Fruit fly (Drosophila melanogaster) whole organism, embryonic: ENCODE data around the gene CG33687.

Source experiments
- Abd-B ChIP-seq: fragments of 200-800 bp; sonication (Bioruptor generic); optimal IDR thresholded peaks from 2 replicates; lab custom pipeline; 2018; ENCODE audit warnings: missing biosample characterization, mild to moderate bottlenecking, missing genetic modification characterization, moderate library complexity
- Atf-2 ChIP-seq: fragments of 200-800 bp; sonication (Bioruptor generic); optimal IDR thresholded peaks from 2 replicates; lab custom pipeline; 2016; ENCODE audit warnings: missing biosample characterization, missing genetic modification characterization
- Awh ChIP-seq: fragments of 200-800 bp; sonication (Bioruptor generic); IDR thresholded peaks from 2 replicates; pipeline ENCODE4, ENCODE4 v1.3.6; 2022; ENCODE audit warnings: missing biosample characterization, missing genetic modification characterization
- CG11504 ChIP-seq: fragments of 200-800 bp; sonication (Bioruptor generic); optimal IDR thresholded peaks from 3 replicates; lab custom pipeline; 2019; ENCODE audit warnings: missing biosample characterization, mild to moderate bottlenecking, missing genetic modification characterization, moderate library complexity
- CG12104 ChIP-seq: fragments of 200-800 bp; sonication (Bioruptor generic); optimal IDR thresholded peaks from 3 replicates; lab custom pipeline; 2016; ENCODE audit warnings: missing biosample characterization, missing genetic modification characterization
- CG12236 ChIP-seq: fragments of 200-800 bp; sonication (Bioruptor generic); optimal IDR thresholded peaks from 2 replicates; lab custom pipeline; 2016; ENCODE audit warnings: missing biosample characterization, missing genetic modification characterization
- CG12659 ChIP-seq: fragments of 200-800 bp; sonication (Bioruptor generic); optimal IDR thresholded peaks from 3 replicates; lab custom pipeline; 2017; ENCODE audit warnings: mild to moderate bottlenecking, missing biosample characterization, missing genetic modification reagents, missing genetic modification characterization
- CG13424 ChIP-seq: fragments of 200-800 bp; sonication (Bioruptor generic); optimal IDR thresholded peaks from 2 replicates; lab custom pipeline; 2019; ENCODE audit warnings: missing biosample characterization, mild to moderate bottlenecking, missing genetic modification characterization, moderate library complexity
- CG15269 ChIP-seq: fragments of 200-800 bp; sonication (Bioruptor generic); optimal IDR thresholded peaks from 2 replicates; lab custom pipeline; 2018; ENCODE audit warnings: missing biosample characterization, mild to moderate bottlenecking, missing genetic modification characterization, moderate library complexity
- CG15514 ChIP-seq: fragments of 200-800 bp; sonication (Bioruptor generic); optimal IDR thresholded peaks from 3 replicates; lab custom pipeline; 2017; ENCODE audit warnings: missing biosample characterization, missing genetic modification characterization, mild to moderate bottlenecking, moderate library complexity, missing genetic modification reagents
- CG18262 ChIP-seq: fragments of 200-800 bp; optimal IDR thresholded peaks from 3 replicates; lab custom pipeline; 2019; ENCODE audit warnings: missing biosample characterization, mild to moderate bottlenecking, missing genetic modification characterization, moderate library complexity
- CG2712 ChIP-seq: fragments of 200-800 bp; optimal IDR thresholded peaks from 3 replicates; lab custom pipeline; 2019; ENCODE audit warnings: missing biosample characterization, mild to moderate bottlenecking, missing genetic modification characterization, moderate library complexity
- CG31388 ChIP-seq: fragments of 200-800 bp; sonication (Bioruptor generic); optimal IDR thresholded peaks from 2 replicates; lab custom pipeline; 2016; ENCODE audit warnings: missing biosample characterization, missing genetic modification characterization
- CG3838 ChIP-seq: fragments of 200-800 bp; sonication (Bioruptor generic); optimal IDR thresholded peaks from 3 replicates; lab custom pipeline; 2016; ENCODE audit warnings: missing biosample characterization, missing genetic modification characterization
- CG6689 ChIP-seq: fragments of 200-800 bp; sonication (Bioruptor generic); IDR thresholded peaks from 2 replicates; pipeline ENCODE4 v1.3.6; 2022; ENCODE audit warnings: missing biosample characterization, missing genetic modification characterization
- CG6813 ChIP-seq: fragments of 200-800 bp; sonication (Bioruptor generic); optimal IDR thresholded peaks from 2 replicates; lab custom pipeline; 2017; ENCODE audit warnings: missing biosample characterization, missing genetic modification characterization, mild to moderate bottlenecking, moderate library complexity, missing genetic modification reagents
- CG6854 ChIP-seq: fragments of 200-800 bp; sonication (Bioruptor generic); optimal IDR thresholded peaks from 3 replicates; lab custom pipeline; 2017; ENCODE audit warnings: missing biosample characterization, mild to moderate bottlenecking, missing genetic modification characterization
- CG8944 ChIP-seq: fragments of 200-800 bp; sonication (Bioruptor generic); optimal IDR thresholded peaks from 3 replicates; lab custom pipeline; 2016; ENCODE audit warnings: missing biosample characterization, missing genetic modification characterization
- CG9609 ChIP-seq: fragments of 200-800 bp; sonication (Bioruptor generic); optimal IDR thresholded peaks from 3 replicates; lab custom pipeline; 2016; ENCODE audit warnings: missing biosample characterization, missing genetic modification characterization
- CG9932 ChIP-seq: fragments of 200-800 bp; sonication (Bioruptor generic); IDR thresholded peaks from 2 replicates; pipeline ENCODE4 v1.3.6; 2022; ENCODE audit warnings: missing biosample characterization, missing genetic modification characterization
- CHES-1-like ChIP-seq: fragments of 200-800 bp; sonication (Bioruptor generic); optimal IDR thresholded peaks from 2 replicates; lab custom pipeline; 2016; ENCODE audit warnings: missing biosample characterization, missing genetic modification characterization
- CrebB ChIP-seq: fragments of 200-800 bp; sonication (Bioruptor generic); optimal IDR thresholded peaks from 3 replicates; lab custom pipeline; 2018; ENCODE audit warnings: missing biosample characterization, mild to moderate bottlenecking, missing genetic modification characterization
- Deaf1 ChIP-seq: fragments of 200-800 bp; optimal IDR thresholded peaks from 3 replicates; lab custom pipeline; 2019; ENCODE audit warnings: missing biosample characterization, mild to moderate bottlenecking, missing genetic modification characterization, moderate library complexity
- Doc2 ChIP-seq: fragments of 200-800 bp; sonication (Bioruptor generic); IDR thresholded peaks from 2 replicates; pipeline ENCODE4 v1.3.6; 2022; ENCODE audit warnings: missing biosample characterization, missing genetic modification characterization
- E2f1 ChIP-seq: fragments of 200-800 bp; sonication (Bioruptor generic); IDR thresholded peaks from 2 replicates; pipeline ENCODE4 v1.3.6; 2022; ENCODE audit warnings: missing biosample characterization, missing genetic modification characterization
- Gsc ChIP-seq: fragments of 200-800 bp; sonication (Bioruptor generic); IDR thresholded peaks from 2 replicates; pipeline ENCODE4 v1.3.6; 2022; ENCODE audit warnings: missing biosample characterization, missing genetic modification characterization
- Hr3 ChIP-seq: fragments of 200-800 bp; sonication (Bioruptor generic); optimal IDR thresholded peaks from 3 replicates; lab custom pipeline; 2016; ENCODE audit warnings: missing biosample characterization, missing genetic modification characterization
- Jarid2 ChIP-seq: fragments of 200-800 bp; sonication (Bioruptor generic); optimal IDR thresholded peaks from 3 replicates; lab custom pipeline; 2017; ENCODE audit warnings: mild to moderate bottlenecking, missing biosample characterization, missing genetic modification reagents, missing genetic modification characterization
- Oli ChIP-seq: fragments of 200-800 bp; sonication (Bioruptor generic); optimal IDR thresholded peaks from 2 replicates; lab custom pipeline; 2018; ENCODE audit warnings: missing biosample characterization, mild to moderate bottlenecking, missing genetic modification characterization, moderate library complexity
- Optix ChIP-seq: fragments of 200-800 bp; sonication (Bioruptor generic); IDR thresholded peaks from 3 replicates; pipeline ENCODE4 v1.3.6; 2022; ENCODE audit warnings: missing biosample characterization, missing genetic modification characterization
- Trl ChIP-seq, 3 experiments: fragments of >200 bp in 2 of 3; fragments of 200-800 bp in 1 of 3; sonication (Bioruptor generic) in 1 of 3; optimal IDR thresholded peaks; 2 replicates in 1 of 3; 3 replicates in 2 of 3; lab custom pipeline; 2016 to 2017; ENCODE audit warnings: missing biosample characterization in 1 of 3, missing genetic modification characterization in 1 of 3
- chinmo ChIP-seq: fragments of 200-800 bp; sonication (Bioruptor generic); IDR thresholded peaks from 4 replicates; pipeline ENCODE4 v1.3.6; 2022; ENCODE audit warnings: missing biosample characterization, missing genetic modification characterization; ENCODE audit not compliant: partially characterized antibody
- crp ChIP-seq, 2 experiments: fragments of 200-800 bp; sonication (Bioruptor generic); optimal IDR thresholded peaks; 2 replicates in 1 of 2; 3 replicates in 1 of 2; lab custom pipeline; 2017; ENCODE audit warnings: missing biosample characterization in 2 of 2, missing genetic modification characterization in 2 of 2, mild to moderate bottlenecking in 1 of 2, moderate library complexity in 1 of 2
- danr ChIP-seq: fragments of 200-800 bp; sonication (Bioruptor generic); IDR thresholded peaks from 2 replicates; pipeline ENCODE4 v1.3.6; 2022; ENCODE audit warnings: missing biosample characterization, missing genetic modification characterization
- fd96Cb ChIP-seq: fragments of 200-800 bp; sonication (Bioruptor generic); optimal IDR thresholded peaks from 2 replicates; lab custom pipeline; 2018; ENCODE audit warnings: missing biosample characterization, mild to moderate bottlenecking, missing genetic modification characterization, moderate library complexity
- jumu ChIP-seq: fragments of 200-800 bp; sonication (Bioruptor generic); optimal IDR thresholded peaks from 3 replicates; lab custom pipeline; 2016; ENCODE audit warnings: missing biosample characterization, missing genetic modification characterization
- lab ChIP-seq: fragments of 200-800 bp; sonication (Bioruptor generic); optimal IDR thresholded peaks from 3 replicates; lab custom pipeline; 2017; ENCODE audit warnings: missing biosample characterization, missing genetic modification characterization, mild to moderate bottlenecking, moderate library complexity, missing genetic modification reagents
- lmd ChIP-seq: fragments of 200-800 bp; sonication (Bioruptor generic); IDR thresholded peaks from 2 replicates; pipeline ENCODE4 v1.3.6; 2022; ENCODE audit warnings: missing biosample characterization, missing genetic modification characterization
- nom ChIP-seq: fragments of 200-800 bp; sonication (Bioruptor generic); optimal IDR thresholded peaks from 2 replicates; lab custom pipeline; 2017; ENCODE audit warnings: missing biosample characterization, missing genetic modification characterization, mild to moderate bottlenecking, moderate library complexity, missing genetic modification reagents
- phol ChIP-seq: fragments of 200-800 bp; sonication (Bioruptor generic); optimal IDR thresholded peaks from 3 replicates; lab custom pipeline; 2018; ENCODE audit warnings: missing biosample characterization, mild to moderate bottlenecking, missing genetic modification characterization, moderate library complexity
- prd ChIP-seq, 3 experiments: fragments of >200 bp in 2 of 3; fragments of 200-800 bp in 1 of 3; sonication (Bioruptor generic) in 1 of 3; optimal IDR thresholded peaks in 2 of 3; IDR thresholded peaks in 1 of 3; 2 replicates in 2 of 3; 3 replicates in 1 of 3; pipeline versions ENCODE4 v1.3.6 to Lab custom; 2017 to 2022; ENCODE audit warnings: missing biosample characterization in 1 of 3, missing genetic modification characterization in 1 of 3
- repo ChIP-seq: fragments of 200-800 bp; sonication (Bioruptor generic); optimal IDR thresholded peaks from 2 replicates; lab custom pipeline; 2016; ENCODE audit warnings: missing biosample characterization, missing genetic modification characterization
- rib ChIP-seq: fragments of 200-800 bp; sonication (Bioruptor generic); IDR thresholded peaks from 2 replicates; pipeline ENCODE4 v1.3.6; 2022; ENCODE audit warnings: missing biosample characterization, missing genetic modification characterization
- sc ChIP-seq, 3 experiments: fragments of >200 bp in 2 of 3; fragments of 200-800 bp in 1 of 3; sonication (Bioruptor generic) in 1 of 3; optimal IDR thresholded peaks; 2 replicates in 2 of 3; 3 replicates in 1 of 3; lab custom pipeline; 2017; ENCODE audit warnings: mild to moderate bottlenecking in 1 of 3, missing biosample characterization in 1 of 3, missing genetic modification characterization in 1 of 3, missing genetic modification reagents in 1 of 3
- tgo ChIP-seq: fragments of 200-800 bp; sonication (Bioruptor generic); IDR thresholded peaks from 3 replicates; pipeline ENCODE4 v1.3.6; 2022; ENCODE audit warnings: missing biosample characterization, missing genetic modification characterization
- vvl ChIP-seq: fragments of 200-800 bp; sonication (Bioruptor generic); IDR thresholded peaks from 2 replicates; pipeline ENCODE4 v1.3.6; 2022; ENCODE audit warnings: missing biosample characterization, missing genetic modification characterization

The CG33687 gene

DNA sequence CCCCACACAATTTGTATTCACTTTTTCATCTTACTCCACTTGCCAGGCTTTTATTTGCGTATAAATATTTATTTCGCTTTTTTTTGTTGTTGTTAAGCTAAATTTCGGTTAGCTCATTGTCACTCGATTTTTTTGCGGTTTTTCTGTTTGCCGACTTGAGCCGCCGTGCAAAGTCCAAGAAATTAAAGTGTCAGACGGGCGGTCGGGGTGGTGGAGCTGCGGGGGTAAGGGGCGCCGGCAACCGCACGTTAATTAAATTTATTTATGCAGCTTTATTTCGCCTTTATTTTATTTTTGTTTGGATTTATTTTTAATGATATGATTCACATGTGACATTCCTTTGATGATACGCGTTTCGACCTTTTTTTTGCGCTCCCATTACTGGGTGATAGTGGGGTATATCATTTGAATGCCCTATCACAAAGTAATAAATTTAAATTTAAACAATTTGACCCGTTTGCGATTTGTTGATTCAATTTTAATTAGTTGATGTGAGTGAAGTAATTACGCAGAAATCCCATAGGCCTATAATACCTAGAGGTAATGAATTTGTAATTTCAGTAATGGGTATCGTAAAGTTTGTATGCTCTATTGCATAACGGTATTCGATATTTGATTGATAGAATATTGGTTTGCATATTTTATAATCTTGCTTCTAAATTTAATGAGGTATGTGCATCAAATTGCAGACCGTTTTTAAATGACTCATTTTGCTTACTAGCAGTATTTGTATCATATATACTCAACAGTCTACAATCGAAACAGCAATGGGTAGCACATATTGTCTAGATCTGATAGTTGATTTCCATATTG lies 32.1 kb upstream of the CG33687 start (continued):
- TF ChIP-seq CG13424 (tag; lab: Kevin White, UChicago) (peak; percentile 27), vvl (GFP tag; lab: Robert Waterston, UW) (peak; percentile 60), CG11504 (tag; lab: Kevin White, UChicago) (peak; percentile 57), Abd-B (GFP tag; lab: Kevin White, UChicago) (peak; percentile 41), fd96Cb (tag; lab: Kevin White, UChicago) (peak; percentile 2), phol (tag; lab: Kevin White, UChicago) (peak; percentile 15), E2f1 (GFP tag; lab: Robert Waterston, UW) (no peak; the same call in 1 of the 2 replicates), jumu (peak; percentile 5), danr (GFP tag; lab: Robert Waterston, UW) (no peak), CG18262 (tag; lab: Kevin White, UChicago) (peak; percentile 0), CG15269 (peak; percentile 42), CG12236 (GFP tag; lab: Kevin White, UChicago) (peak; percentile 1), crp (GFP tag; optimal IDR thresholded peaks at IDR 0.05; lab: Kevin White, UChicago) (no peak), CG12104 (GFP tag; lab: Kevin White, UChicago) (peak; percentile 11), CG9932 (GFP tag; lab: Robert Waterston, UW) (peak; percentile 74), CG2712 (tag; lab: Kevin White, UChicago) (peak; percentile 22), tgo (GFP tag; lab: Robert Waterston, UW) (peak; percentile 19; the same call in 1 of the 3 replicates), prd (optimal IDR thresholded peaks at IDR 0.05; lab: Kevin White, UChicago) (no peak), prd (GFP tag; IDR thresholded peaks at IDR 0.05; lab: Robert Waterston, UW) (peak; percentile 60; the same call in 2 of the 3 replicates), Oli (peak; percentile 48), chinmo (GFP tag; lab: Robert Waterston, UW) (peak; percentile 71; the same call in 2 of the 4 replicates), Doc2 (GFP tag; lab: Robert Waterston, UW) (no peak), Jarid2 (GFP tag; lab: Kevin White, UChicago) (no peak), Optix (no peak), Trl (optimal IDR thresholded peaks at IDR 0.05; lab: Kevin White, UChicago) (no peak), Trl (GFP tag; optimal IDR thresholded peaks at IDR 0.05; lab: Kevin White, UChicago) (peak; percentile 37), sc (optimal IDR thresholded peaks at IDR 0.05; lab: Kevin White, UChicago) (no peak), sc (GFP tag; optimal IDR thresholded peaks at IDR 0.05; lab: Kevin White, UChicago) (no peak), CG3838 (GFP tag; lab: Kevin White, UChicago) (peak; percentile 32), CG6689 (GFP tag; lab: Robert Waterston, UW) (no peak), CG9609 (GFP tag; lab: Kevin White, UChicago) (peak; percentile 17), CG31388 (GFP tag; lab: Kevin White, UChicago) (no peak), CG6854 (GFP tag; lab: Kevin White, UChicago) (no peak), CG8944 (peak; percentile 37), CG6813 (no peak), Hr3 (GFP tag; lab: Kevin White, UChicago) (peak; percentile 29), CG15514 (peak; percentile 4), lmd (peak; percentile 58), rib (peak; percentile 66; the same call in 1 of the 2 replicates), Atf-2 (GFP tag; lab: Kevin White, UChicago) (peak; percentile 34), lab (GFP tag; lab: Kevin White, UChicago) (peak; percentile 41), CrebB (tag; lab: Kevin White, UChicago) (no peak), Gsc (no peak), CHES-1-like (GFP tag; lab: Kevin White, UChicago) (peak; percentile 50), Awh (GFP tag; lab: Robert Waterston, UW) (0 out of 2 replicates have a peak, but pooled peaks have one; percentile 25), Deaf1 (peak; percentile 8), nom (GFP tag; lab: Kevin White, UChicago) (peak; percentile 8), repo (GFP tag; lab: Kevin White, UChicago) (no peak), CG12659 (GFP tag; lab: Kevin White, UChicago) (peak; percentile 28)
